Fruit fly (Drosophila melanogaster) Kc167 (cell line): ENCODE results near the gene AlaRS.

Experiments
- Myc ChIP-seq: fragments of >200 bp; optimal IDR thresholded peaks from 2 replicates; lab custom pipeline; 2017; ENCODE audit warnings: missing external identifiers
- Sin3A ChIP-seq: fragments of >200 bp; optimal IDR thresholded peaks from 2 replicates; lab custom pipeline; 2018; ENCODE audit warnings: missing external identifiers
- h ChIP-seq: fragments of >200 bp; optimal IDR thresholded peaks from 3 replicates; lab custom pipeline; 2018; ENCODE audit warnings: missing external identifiers
- insv ChIP-seq: fragments of >200 bp; optimal IDR thresholded peaks from 3 replicates; lab custom pipeline; 2018; ENCODE audit warnings: missing external identifiers

dm6 chr2L:8365701-8366643, 15.6 kb downstream of the AlaRS start, which contains the start of gene Pp2A-29B:
- TF ChIP-seq insv (no peak), h (lab: Kevin White, UChicago) (no peak), Sin3A (lab: Kevin White, UChicago) (no peak), Myc (lab: Kevin White, UChicago) (no peak)
